Worm (Caenorhabditis elegans) whole organism, mixed stage, embryonic: ENCODE measurements around the gene ttr-13.

Experiments
- M03D4.4 ChIP-seq: sonication (generic microtip); optimal IDR thresholded peaks from 2 replicates; lab custom pipeline; 2017; ENCODE audit warnings: mild to moderate bottlenecking, missing genetic modification characterization, missing compliant biosample characterization
- bed-3 ChIP-seq: fragments of 200-800 bp; sonication (Bioruptor generic); optimal IDR thresholded peaks from 3 replicates; lab custom pipeline; 2018; ENCODE audit warnings: mild to moderate bottlenecking, missing genetic modification characterization, moderate library complexity, missing compliant biosample characterization
- blmp-1 ChIP-seq: fragments of 150-350 bp; optimal IDR thresholded peaks from 2 replicates; lab custom pipeline; 2014; ENCODE audit warnings: missing biosample characterization, missing genetic modification characterization
- ceh-83 ChIP-seq: fragments of 200-800 bp; sonication (Bioruptor generic); optimal IDR thresholded peaks from 2 replicates; lab custom pipeline; 2018; ENCODE audit warnings: mild to moderate bottlenecking, missing genetic modification characterization, missing compliant biosample characterization
- ces-1 ChIP-seq: fragments of 150-350 bp; optimal IDR thresholded peaks from 2 replicates; lab custom pipeline; 2014; ENCODE audit warnings: missing biosample characterization, missing genetic modification reagents, missing genetic modification characterization
- cnd-1 ChIP-seq: fragments of 200-800 bp; sonication (Bioruptor generic); optimal IDR thresholded peaks from 2 replicates; lab custom pipeline; 2018; ENCODE audit warnings: mild to moderate bottlenecking, missing genetic modification characterization, missing compliant biosample characterization
- drap-1 ChIP-seq: fragments of 200-800 bp; sonication (Bioruptor generic); optimal IDR thresholded peaks from 3 replicates; lab custom pipeline; 2018; ENCODE audit warnings: mild to moderate bottlenecking, missing genetic modification characterization, missing compliant biosample characterization
- elt-1 ChIP-seq: sonication (generic microtip); optimal IDR thresholded peaks from 2 replicates; lab custom pipeline; 2017; ENCODE audit warnings: missing genetic modification characterization, mild to moderate bottlenecking, missing compliant biosample characterization, antibody characterized with exemption, moderate library complexity, borderline replicate concordance; ENCODE audit not compliant: insufficient read depth
- elt-3 ChIP-seq: fragments of 150-350 bp; optimal IDR thresholded peaks from 2 replicates; lab custom pipeline; 2014; ENCODE audit warnings: missing biosample characterization, missing genetic modification characterization
- flh-1 ChIP-seq: fragments of 200-800 bp; sonication (Bioruptor generic); optimal IDR thresholded peaks from 2 replicates; lab custom pipeline; 2018; ENCODE audit warnings: mild to moderate bottlenecking, missing genetic modification characterization, moderate library complexity, missing compliant biosample characterization
- hlh-1 ChIP-seq: fragments of 150-350 bp; optimal IDR thresholded peaks from 2 replicates; lab custom pipeline; 2014; ENCODE audit warnings: missing biosample characterization, missing genetic modification reagents, missing genetic modification characterization
- lin-13 ChIP-seq: fragments of 150-350 bp; optimal IDR thresholded peaks from 2 replicates; lab custom pipeline; 2014; ENCODE audit warnings: missing biosample characterization, missing genetic modification characterization
- lin-32 ChIP-seq: fragments of 200-800 bp; sonication (Bioruptor generic); optimal IDR thresholded peaks from 2 replicates; lab custom pipeline; 2018; ENCODE audit warnings: mild to moderate bottlenecking, missing genetic modification characterization, missing compliant biosample characterization
- lsy-2 ChIP-seq: fragments of 150-350 bp; optimal IDR thresholded peaks from 2 replicates; lab custom pipeline; 2014; ENCODE audit warnings: missing biosample characterization, missing genetic modification characterization
- mab-5 ChIP-seq: fragments of 150-350 bp; optimal IDR thresholded peaks from 2 replicates; lab custom pipeline; 2014; ENCODE audit warnings: missing biosample characterization, missing genetic modification characterization
- mep-1 ChIP-seq: fragments of 150-350 bp; optimal IDR thresholded peaks from 2 replicates; lab custom pipeline; 2017; ENCODE audit warnings: missing biosample characterization, missing genetic modification reagents, missing genetic modification characterization, inconsistent platforms
- mls-2 ChIP-seq: sonication (generic microtip); optimal IDR thresholded peaks from 2 replicates; lab custom pipeline; 2016; ENCODE audit warnings: mild to moderate bottlenecking, missing genetic modification characterization, moderate library complexity, missing compliant biosample characterization
- nhr-12 ChIP-seq: fragments of 150-350 bp; optimal IDR thresholded peaks from 2 replicates; lab custom pipeline; 2014; ENCODE audit warnings: missing biosample characterization, missing genetic modification characterization
- nhr-2 ChIP-seq: fragments of 150-350 bp; optimal IDR thresholded peaks from 2 replicates; lab custom pipeline; 2014; ENCODE audit warnings: missing biosample characterization, missing genetic modification characterization
- nhr-237 ChIP-seq: fragments of 150-350 bp; optimal IDR thresholded peaks from 2 replicates; lab custom pipeline; 2014; ENCODE audit warnings: missing biosample characterization, missing genetic modification characterization
- nhr-28 ChIP-seq: fragments of 150-350 bp; optimal IDR thresholded peaks from 2 replicates; lab custom pipeline; 2014; ENCODE audit warnings: missing biosample characterization, missing genetic modification characterization
- nhr-76 ChIP-seq: sonication (generic microtip); optimal IDR thresholded peaks from 2 replicates; lab custom pipeline; 2017; ENCODE audit warnings: missing biosample characterization, missing genetic modification characterization
- pha-4 ChIP-seq: fragments of 150-350 bp; optimal IDR thresholded peaks from 2 replicates; lab custom pipeline; 2018; ENCODE audit warnings: missing biosample characterization, missing genetic modification reagents, missing genetic modification characterization
- sem-2 ChIP-seq: fragments of 200-800 bp; sonication (Bioruptor generic); optimal IDR thresholded peaks from 2 replicates; lab custom pipeline; 2018; ENCODE audit warnings: mild to moderate bottlenecking, missing genetic modification characterization, missing compliant biosample characterization
- snpc-4 ChIP-seq: fragments of 150-350 bp; optimal IDR thresholded peaks from 2 replicates; lab custom pipeline; 2014; ENCODE audit warnings: missing biosample characterization, missing genetic modification characterization
- sptf-1 ChIP-seq: sonication (generic microtip); optimal IDR thresholded peaks from 2 replicates; lab custom pipeline; 2017; ENCODE audit warnings: mild to moderate bottlenecking, missing genetic modification characterization, moderate library complexity, missing compliant biosample characterization
- unc-120 ChIP-seq: sonication (generic microtip); optimal IDR thresholded peaks from 2 replicates; lab custom pipeline; 2017; ENCODE audit warnings: missing genetic modification characterization, missing compliant biosample characterization; ENCODE audit not compliant: poor library complexity, severe bottlenecking
- unc-62 ChIP-seq: fragments of 150-350 bp; optimal IDR thresholded peaks from 2 replicates; lab custom pipeline; 2014; ENCODE audit warnings: missing biosample characterization, missing genetic modification reagents, missing genetic modification characterization
- zip-8 ChIP-seq: fragments of 150-350 bp; optimal IDR thresholded peaks from 2 replicates; lab custom pipeline; 2014; ENCODE audit warnings: missing biosample characterization, missing genetic modification characterization
- ztf-11 ChIP-seq: fragments of 150-350 bp; optimal IDR thresholded peaks from 2 replicates; lab custom pipeline; 2014; ENCODE audit warnings: missing biosample characterization, missing genetic modification characterization

Gene ttr-13

DNA sequence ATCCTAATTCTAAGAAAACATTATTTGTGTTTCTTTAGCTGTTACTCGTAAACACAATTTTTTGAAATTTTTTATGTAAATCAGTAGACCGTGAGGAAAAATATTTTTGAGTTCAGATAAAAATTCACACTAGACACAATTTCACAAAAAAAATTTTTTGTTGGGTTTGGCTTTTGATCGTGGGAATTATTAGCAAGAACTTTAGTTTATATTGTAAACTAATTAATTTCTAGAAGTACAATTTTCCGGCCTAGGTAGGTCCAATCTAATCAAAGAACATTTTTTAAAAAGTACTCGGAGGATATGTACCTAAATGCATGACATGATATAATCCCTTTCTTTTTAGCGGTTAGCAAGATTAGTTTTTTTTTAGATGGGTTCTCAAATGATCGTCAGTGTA, 43.4 kb upstream of the ttr-13 start:
- TF ChIP-seq elt-3 (no peak), ztf-11 (tag; lab: Kevin White, UChicago) (no peak), mep-1 (tag; lab: Kevin White, UChicago) (no peak), M03D4.4 (tag; lab: Kevin White, UChicago) (no peak), nhr-2 (no peak), lsy-2 (tag; lab: Kevin White, UChicago) (no peak), nhr-28 (no peak), lin-32 (GFP tag; lab: Kevin White, UChicago) (no peak), blmp-1 (tag; lab: Kevin White, UChicago) (no peak), hlh-1 (tag; lab: Kevin White, UChicago) (no peak), unc-120 (tag; lab: Kevin White, UChicago) (no peak), mab-5 (tag; lab: Kevin White, UChicago) (no peak), unc-62 (GFP tag; lab: Kevin White, UChicago) (no peak), ceh-83 (GFP tag; lab: Kevin White, UChicago) (no peak), bed-3 (no peak), nhr-12 (tag; lab: Kevin White, UChicago) (no peak), lin-13 (tag; lab: Kevin White, UChicago) (no peak), flh-1 (GFP tag; lab: Kevin White, UChicago) (no peak), sptf-1 (tag; lab: Kevin White, UChicago) (no peak)
- TF ChIP-seq, all 35 proteins: peak for 0

DNA sequence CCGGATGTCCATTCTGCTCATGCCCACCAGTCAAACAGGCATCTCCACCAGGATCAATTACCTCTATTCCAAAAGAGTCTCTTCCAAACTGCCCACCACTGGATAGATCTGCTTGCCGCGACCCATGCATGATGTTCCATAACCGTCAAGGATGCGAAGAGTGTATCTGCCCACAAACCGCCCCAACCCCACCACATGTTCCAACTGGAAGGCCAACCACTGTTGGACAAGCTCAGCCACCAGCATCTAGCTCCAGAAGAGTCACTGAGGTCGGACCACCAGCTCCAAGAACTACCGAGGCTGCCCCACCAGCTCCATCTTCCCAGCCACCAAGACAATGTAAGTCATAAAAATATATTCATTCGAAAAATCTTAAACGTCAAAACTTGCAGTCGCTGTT, 33.9 kb upstream of the ttr-13 start:
- TF ChIP-seq blmp-1 (tag; lab: Kevin White, UChicago) (no peak), lin-13 (tag; lab: Kevin White, UChicago) (no peak), nhr-76 (tag; lab: Kevin White, UChicago) (no peak), unc-62 (GFP tag; lab: Kevin White, UChicago) (no peak), nhr-237 (no peak), sem-2 (GFP tag; lab: Kevin White, UChicago) (peak; percentile 14), lin-32 (GFP tag; lab: Kevin White, UChicago) (no peak)
- TF ChIP-seq, all 35 proteins: peak for 1

DNA sequence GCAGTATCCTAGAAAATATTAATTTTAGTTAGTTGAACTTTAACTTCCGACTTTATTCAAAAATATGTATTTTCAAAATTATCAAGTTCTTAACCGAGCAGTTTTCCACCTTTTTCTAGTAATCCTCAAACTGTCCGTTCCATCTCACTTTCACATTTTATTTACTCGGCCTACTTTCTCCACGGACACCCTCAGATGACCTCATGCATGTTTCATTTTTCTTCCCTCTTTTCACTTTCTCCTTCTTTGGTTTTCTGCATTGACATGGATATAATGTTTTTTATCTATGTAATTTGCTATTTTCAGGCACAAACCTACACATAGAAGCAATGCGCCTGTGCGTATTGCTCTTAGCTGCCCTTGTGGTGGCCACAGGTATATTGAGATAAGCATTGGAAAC, 30.1 kb upstream of the ttr-13 start, which contains the start of gene mlt-11:
TSS of gene mlt-11 (plus strand) at position 301 of the 400 bp plus-strand sequence.
- TF ChIP-seq lsy-2 (tag; lab: Kevin White, UChicago) (no peak), nhr-237 (no peak), ztf-11 (tag; lab: Kevin White, UChicago) (no peak), cnd-1 (no peak), nhr-28 (no peak), drap-1 (GFP tag; lab: Kevin White, UChicago) (no peak), ceh-83 (GFP tag; lab: Kevin White, UChicago) (no peak), snpc-4 (tag; lab: Kevin White, UChicago) (no peak), elt-1 (tag; lab: Kevin White, UChicago) (no peak), sem-2 (GFP tag; lab: Kevin White, UChicago) (no peak), sptf-1 (tag; lab: Kevin White, UChicago) (no peak), pha-4 (tag; lab: Kevin White, UChicago) (no peak), nhr-12 (tag; lab: Kevin White, UChicago) (no peak), ces-1 (GFP tag; lab: Kevin White, UChicago) (no peak), nhr-2 (no peak)

- TF ChIP-seq blmp-1 (tag; lab: Kevin White, UChicago) (peak; percentile 84), unc-120 (tag; lab: Kevin White, UChicago) (no peak), ceh-83 (GFP tag; lab: Kevin White, UChicago) (no peak), zip-8 (tag; lab: Kevin White, UChicago) (peak; percentile 54)
Observed at ce11 chrV:20664930-20665329, 28.2 kb upstream of the ttr-13 start.

DNA sequence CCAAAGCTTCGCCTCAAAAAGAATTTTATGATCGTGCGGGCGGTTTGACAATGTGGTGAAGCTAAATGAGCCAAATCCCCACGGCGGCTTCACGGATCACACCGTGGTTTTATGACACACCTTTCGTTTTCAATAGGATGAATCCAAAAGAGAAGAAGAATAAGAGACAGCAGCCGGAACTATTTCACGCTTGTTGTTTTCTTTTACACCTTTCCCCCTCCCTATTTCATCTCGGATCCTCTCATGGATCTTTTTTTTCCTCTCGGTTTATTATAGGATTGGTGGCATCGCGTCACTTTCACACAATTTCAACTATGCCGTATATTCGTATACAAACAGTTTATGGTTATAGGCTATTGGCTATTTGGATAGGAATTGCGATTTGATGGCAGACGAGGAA, 27.0 kb upstream of the ttr-13 start:
- TF ChIP-seq blmp-1 (tag; lab: Kevin White, UChicago), result peak; percentile 18
- TF ChIP-seq mls-2 (tag; lab: Kevin White, UChicago), result no peak
- no peak for TF ChIP-seq nhr-237
- TF ChIP-seq, all 35 proteins: peak for 1
